Fruit fly (Drosophila melanogaster): Measurements from ENCODE around the gene Sfmbt.

The Sfmbt gene

DNA sequence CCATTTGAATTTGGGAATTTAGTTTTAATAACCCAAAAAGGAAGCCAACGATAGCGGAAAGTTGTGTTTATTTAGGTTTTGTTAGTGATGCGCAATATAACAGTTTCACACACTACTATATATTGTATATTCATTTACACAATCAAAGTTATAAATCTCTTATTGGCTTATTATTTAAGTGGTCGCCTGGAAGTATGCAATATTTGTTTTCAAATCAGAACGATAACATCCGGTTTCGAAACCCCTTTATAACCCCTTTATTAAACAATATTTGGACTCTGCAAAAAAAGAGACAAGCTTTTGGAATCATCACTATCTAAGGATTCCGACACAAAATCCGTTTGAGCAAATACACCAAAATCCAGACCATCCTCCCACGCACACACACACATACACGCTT is 18.7 kb downstream of the Sfmbt start:
- no peak for TF ChIP-seq CG32121 (GFP tag; IDR thresholded peaks at IDR 0.05)
- no peak for TF ChIP-seq CG13204 (GFP tag; optimal IDR thresholded peaks at IDR 0.05)
- no peak for TF ChIP-seq rn (GFP tag; IDR thresholded peaks at IDR 0.05)
- peak; percentile 6 for TF ChIP-seq Snoo (tag; optimal IDR thresholded peaks at IDR 0.05)
- peak; percentile 29 for TF ChIP-seq Pif1A (GFP tag; optimal IDR thresholded peaks at IDR 0.05)
- no peak for TF ChIP-seq D1 (tag; optimal IDR thresholded peaks at IDR 0.05)
- TF ChIP-seq CG15710 (tag; optimal IDR thresholded peaks at IDR 0.05), result no peak
- TF ChIP-seq CG17806 (tag; optimal IDR thresholded peaks at IDR 0.05), result no peak
- TF ChIP-seq Pif1B (GFP tag; optimal IDR thresholded peaks at IDR 0.05), result no peak
- no peak for TF ChIP-seq gl (tag; optimal IDR thresholded peaks at IDR 0.05)
- no peak for TF ChIP-seq CG8159 (tag; optimal IDR thresholded peaks at IDR 0.05)
- TF ChIP-seq CG4496 (GFP tag; IDR thresholded peaks at IDR 0.05), result peak; percentile 25; the same call in 2 of the 3 replicates
- TF ChIP-seq CG9948 (tag; optimal IDR thresholded peaks at IDR 0.05), result no peak
- TF ChIP-seq Ets98B (GFP tag; IDR thresholded peaks at IDR 0.05), result no peak
- TF ChIP-seq CG12605 (GFP tag; IDR thresholded peaks at IDR 0.05), result no peak
- no peak for TF ChIP-seq CG14655 (GFP tag; optimal IDR thresholded peaks at IDR 0.05)
- no peak for TF ChIP-seq EcR (GFP tag; optimal IDR thresholded peaks at IDR 0.05)
- no peak for TF ChIP-seq CG8301 (tag; optimal IDR thresholded peaks at IDR 0.05)
- no peak for TF ChIP-seq CG10348 (GFP tag; IDR thresholded peaks at IDR 0.05)
- TF ChIP-seq CG34367 (tag; optimal IDR thresholded peaks at IDR 0.05), result no peak
- no peak for TF ChIP-seq fd96Ca (GFP tag; IDR thresholded peaks at IDR 0.05)

DNA sequence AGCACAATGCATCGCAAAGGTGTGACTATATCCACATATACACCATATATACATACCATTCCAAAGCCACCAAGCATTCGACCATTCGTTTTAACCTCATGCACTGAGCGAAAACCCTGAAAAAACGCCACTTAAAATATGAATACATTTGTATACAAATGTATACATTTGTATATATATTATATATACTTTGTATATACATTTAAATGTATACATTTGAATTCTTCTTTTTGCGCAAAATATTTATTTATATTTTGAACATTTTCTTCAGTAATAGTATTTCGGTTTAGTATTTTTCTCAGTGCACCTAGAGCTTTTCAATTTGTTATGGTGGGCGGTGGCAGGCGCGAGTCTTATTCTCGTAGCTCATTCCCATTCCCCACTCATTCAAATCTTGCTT is 20.2 kb downstream of the Sfmbt start:
- TF ChIP-seq CG34367 (tag; optimal IDR thresholded peaks at IDR 0.05), result no peak
- peak; percentile 17 for TF ChIP-seq CG8159 (tag; optimal IDR thresholded peaks at IDR 0.05)
- TF ChIP-seq Pif1A (GFP tag; optimal IDR thresholded peaks at IDR 0.05), result peak; percentile 53
- TF ChIP-seq CG17806 (tag; optimal IDR thresholded peaks at IDR 0.05), result peak; percentile 18
- TF ChIP-seq CG14655 (GFP tag; optimal IDR thresholded peaks at IDR 0.05), result peak; percentile 7
- peak; percentile 50 for TF ChIP-seq CG9948 (tag; optimal IDR thresholded peaks at IDR 0.05)
- no peak for TF ChIP-seq CG15710 (tag; optimal IDR thresholded peaks at IDR 0.05)
- no peak for TF ChIP-seq rn (GFP tag; IDR thresholded peaks at IDR 0.05)

dm6 chr2L:13154313-13154712 is 22.3 kb downstream of the Sfmbt start:
- TF ChIP-seq CG15710 (tag; optimal IDR thresholded peaks at IDR 0.05), result no peak
- TF ChIP-seq CG17806 (tag; optimal IDR thresholded peaks at IDR 0.05), result no peak
- peak; percentile 45 for TF ChIP-seq EcR (GFP tag; optimal IDR thresholded peaks at IDR 0.05)
- no peak; the same call in 2 of the 3 replicates for TF ChIP-seq fd96Ca (GFP tag; IDR thresholded peaks at IDR 0.05)

dm6 chr2L:13146254-13146653 is 30.3 kb downstream of the Sfmbt start:
- TF ChIP-seq CG13204 (GFP tag; optimal IDR thresholded peaks at IDR 0.05) (peak; percentile 41), CG17806 (tag; optimal IDR thresholded peaks at IDR 0.05) (peak; percentile 81), gl (tag; optimal IDR thresholded peaks at IDR 0.05) (peak; percentile 24), CG12605 (GFP tag; IDR thresholded peaks at IDR 0.05) (no peak), rn (GFP tag; IDR thresholded peaks at IDR 0.05) (no peak), CG8159 (tag; optimal IDR thresholded peaks at IDR 0.05) (peak; percentile 89), CG34367 (tag; optimal IDR thresholded peaks at IDR 0.05) (peak; percentile 68), CG9948 (tag; optimal IDR thresholded peaks at IDR 0.05) (peak; percentile 86), CG32121 (GFP tag; IDR thresholded peaks at IDR 0.05) (0 out of 2 replicates have a peak, but pooled peaks have one; percentile 25), Ets98B (GFP tag; IDR thresholded peaks at IDR 0.05) (no peak), Snoo (tag; optimal IDR thresholded peaks at IDR 0.05) (peak; percentile 43), CG14655 (GFP tag; optimal IDR thresholded peaks at IDR 0.05) (peak; percentile 75), D1 (tag; optimal IDR thresholded peaks at IDR 0.05) (peak; percentile 56), Pif1A (GFP tag; optimal IDR thresholded peaks at IDR 0.05) (no peak), CG8301 (tag; optimal IDR thresholded peaks at IDR 0.05) (peak; percentile 37), CG4496 (GFP tag; IDR thresholded peaks at IDR 0.05) (no peak), fd96Ca (GFP tag; IDR thresholded peaks at IDR 0.05) (no peak), CG10348 (GFP tag; IDR thresholded peaks at IDR 0.05) (no peak), CG15710 (tag; optimal IDR thresholded peaks at IDR 0.05) (peak; percentile 83), EcR (GFP tag; optimal IDR thresholded peaks at IDR 0.05) (no peak), Pif1B (GFP tag; optimal IDR thresholded peaks at IDR 0.05) (no peak)

- TF ChIP-seq Pif1A (GFP tag; optimal IDR thresholded peaks at IDR 0.05) (no peak), CG9948 (tag; optimal IDR thresholded peaks at IDR 0.05) (no peak), fd96Ca (GFP tag; IDR thresholded peaks at IDR 0.05) (0 out of 3 replicates have a peak, but pooled peaks have one; percentile 23), CG15710 (tag; optimal IDR thresholded peaks at IDR 0.05) (no peak), CG14655 (GFP tag; optimal IDR thresholded peaks at IDR 0.05) (peak; percentile 30), CG4496 (GFP tag; IDR thresholded peaks at IDR 0.05) (peak; percentile 66; the same call in 2 of the 3 replicates), CG13204 (GFP tag; optimal IDR thresholded peaks at IDR 0.05) (no peak), CG12605 (GFP tag; IDR thresholded peaks at IDR 0.05) (no peak), Snoo (tag; optimal IDR thresholded peaks at IDR 0.05) (no peak), CG8301 (tag; optimal IDR thresholded peaks at IDR 0.05) (peak; percentile 18), D1 (tag; optimal IDR thresholded peaks at IDR 0.05) (no peak), Ets98B (GFP tag; IDR thresholded peaks at IDR 0.05) (0 out of 2 replicates have a peak, but pooled peaks have one; percentile 34), gl (tag; optimal IDR thresholded peaks at IDR 0.05) (no peak), CG34367 (tag; optimal IDR thresholded peaks at IDR 0.05) (no peak), CG8159 (tag; optimal IDR thresholded peaks at IDR 0.05) (peak; percentile 24), CG17806 (tag; optimal IDR thresholded peaks at IDR 0.05) (peak; percentile 1), Pif1B (GFP tag; optimal IDR thresholded peaks at IDR 0.05) (peak; percentile 8), rn (GFP tag; IDR thresholded peaks at IDR 0.05) (peak; percentile 50; the same call in 1 of the 2 replicates), CG10348 (GFP tag; IDR thresholded peaks at IDR 0.05) (no peak), CG32121 (GFP tag; IDR thresholded peaks at IDR 0.05) (peak; percentile 73), EcR (GFP tag; optimal IDR thresholded peaks at IDR 0.05) (no peak)
Measured at dm6 chr2L:13145035-13145683, 31.4 kb downstream of the Sfmbt start.
